Fruit fly (Drosophila melanogaster) whole organism, embryonic: ENCODE data around the gene CG6236.

Source experiments
- CG10462 ChIP-seq: fragments of 200-800 bp; sonication (Bioruptor generic); optimal IDR thresholded peaks from 2 replicates; lab custom pipeline; 2016; ENCODE audit warnings: missing biosample characterization, missing genetic modification characterization
- CG11723 ChIP-seq: fragments of 200-800 bp; sonication (Bioruptor generic); optimal IDR thresholded peaks from 2 replicates; lab custom pipeline; 2017; ENCODE audit warnings: missing biosample characterization, mild to moderate bottlenecking, missing genetic modification characterization
- CG13424 ChIP-seq: fragments of 200-800 bp; sonication (Bioruptor generic); optimal IDR thresholded peaks from 2 replicates; lab custom pipeline; 2019; ENCODE audit warnings: missing biosample characterization, mild to moderate bottlenecking, missing genetic modification characterization, moderate library complexity
- CG13624 ChIP-seq: fragments of 200-800 bp; sonication (Bioruptor generic); optimal IDR thresholded peaks from 2 replicates; lab custom pipeline; 2016; ENCODE audit warnings: missing biosample characterization, missing genetic modification characterization
- CG15073 ChIP-seq: fragments of 200-800 bp; sonication (Bioruptor generic); optimal IDR thresholded peaks from 2 replicates; lab custom pipeline; 2016; ENCODE audit warnings: missing biosample characterization, missing genetic modification characterization
- CG18262 ChIP-seq: fragments of 200-800 bp; optimal IDR thresholded peaks from 3 replicates; lab custom pipeline; 2019; ENCODE audit warnings: missing biosample characterization, mild to moderate bottlenecking, missing genetic modification characterization, moderate library complexity
- CG1832 ChIP-seq: fragments of 200-800 bp; sonication (Bioruptor generic); optimal IDR thresholded peaks from 2 replicates; lab custom pipeline; 2017; ENCODE audit warnings: missing biosample characterization, mild to moderate bottlenecking, missing genetic modification characterization, inconsistent platforms
- CG31441 ChIP-seq: fragments of 200-800 bp; sonication (Bioruptor generic); IDR thresholded peaks from 2 replicates; pipeline ENCODE4 v1.3.6; 2022; ENCODE audit warnings: missing biosample characterization, missing genetic modification characterization
- CG3838 ChIP-seq: fragments of 200-800 bp; sonication (Bioruptor generic); optimal IDR thresholded peaks from 3 replicates; lab custom pipeline; 2016; ENCODE audit warnings: missing biosample characterization, missing genetic modification characterization
- CG4424 ChIP-seq: fragments of 200-800 bp; sonication (Bioruptor generic); optimal IDR thresholded peaks from 3 replicates; lab custom pipeline; 2016; ENCODE audit warnings: missing biosample characterization, missing genetic modification characterization
- CG4707 ChIP-seq: fragments of 200-800 bp; sonication (Bioruptor generic); optimal IDR thresholded peaks from 2 replicates; lab custom pipeline; 2018; ENCODE audit warnings: missing biosample characterization, mild to moderate bottlenecking, missing genetic modification characterization, moderate library complexity
- CG4854 ChIP-seq: fragments of 200-800 bp; sonication (Bioruptor generic); optimal IDR thresholded peaks from 2 replicates; lab custom pipeline; 2016; ENCODE audit warnings: missing biosample characterization, missing genetic modification characterization, inconsistent platforms
- CG5245 ChIP-seq: fragments of 200-800 bp; sonication (Bioruptor generic); optimal IDR thresholded peaks from 3 replicates; lab custom pipeline; 2016; ENCODE audit warnings: missing biosample characterization, missing genetic modification characterization
- CG8281 ChIP-seq: fragments of 200-800 bp; sonication (Bioruptor generic); optimal IDR thresholded peaks from 2 replicates; lab custom pipeline; 2018; ENCODE audit warnings: missing biosample characterization, mild to moderate bottlenecking, missing genetic modification characterization, moderate library complexity
- CG9727 ChIP-seq: fragments of 200-800 bp; sonication (Bioruptor generic); optimal IDR thresholded peaks from 3 replicates; lab custom pipeline; 2017; ENCODE audit warnings: missing biosample characterization, mild to moderate bottlenecking, missing genetic modification characterization
- Dbx ChIP-seq: fragments of 200-800 bp; sonication (Bioruptor generic); IDR thresholded peaks from 3 replicates; pipeline ENCODE4 v1.3.6; 2022; ENCODE audit warnings: missing biosample characterization, missing genetic modification characterization
- Eip74EF ChIP-seq, 2 experiments: fragments of 200-800 bp in 1 of 2; fragments of >200 bp in 1 of 2; sonication (Bioruptor generic) in 1 of 2; optimal IDR thresholded peaks; 2 replicates each; lab custom pipeline; 2017 to 2019; ENCODE audit warnings: missing biosample characterization in 2 of 2, missing genetic modification characterization in 2 of 2, mild to moderate bottlenecking in 1 of 2, moderate library complexity in 1 of 2
- Elba2 ChIP-seq: fragments of 200-800 bp; sonication (Bioruptor generic); optimal IDR thresholded peaks from 3 replicates; lab custom pipeline; 2016; ENCODE audit warnings: missing biosample characterization, missing genetic modification characterization
- GATAe ChIP-seq: fragments of 200-800 bp; sonication (Bioruptor generic); conservative IDR thresholded peaks from 2 replicates; pipeline ENCODE4 v1.3.6; 2022; ENCODE audit warnings: missing biosample characterization, missing genetic modification characterization
- MESR4 ChIP-seq: fragments of 200-800 bp; sonication (Bioruptor generic); optimal IDR thresholded peaks from 2 replicates; lab custom pipeline; 2018; ENCODE audit warnings: missing biosample characterization, mild to moderate bottlenecking, missing genetic modification characterization, moderate library complexity
- Meics ChIP-seq: fragments of 200-800 bp; sonication (Bioruptor generic); optimal IDR thresholded peaks from 2 replicates; lab custom pipeline; 2017; ENCODE audit warnings: missing biosample characterization, mild to moderate bottlenecking, missing genetic modification characterization
- NC2α ChIP-seq: fragments of 200-800 bp; sonication (Bioruptor generic); optimal IDR thresholded peaks from 2 replicates; lab custom pipeline; 2016; ENCODE audit warnings: missing biosample characterization, missing genetic modification characterization
- NK7.1 ChIP-seq: fragments of 200-800 bp; sonication (Bioruptor generic); optimal IDR thresholded peaks from 3 replicates; lab custom pipeline; 2016; ENCODE audit warnings: missing biosample characterization, missing genetic modification characterization
- Neu2 ChIP-seq: fragments of 200-800 bp; sonication (Bioruptor generic); optimal IDR thresholded peaks from 3 replicates; lab custom pipeline; 2016; ENCODE audit warnings: missing biosample characterization, missing genetic modification characterization, borderline replicate concordance
- Ravus ChIP-seq: fragments of 200-800 bp; sonication (Bioruptor generic); IDR thresholded peaks from 2 replicates; pipeline ENCODE4 v1.3.6; 2022; ENCODE audit warnings: missing biosample characterization, missing genetic modification characterization
- Spps ChIP-seq: fragments of 200-800 bp; sonication (Bioruptor generic); optimal IDR thresholded peaks from 2 replicates; lab custom pipeline; 2018; ENCODE audit warnings: missing biosample characterization, mild to moderate bottlenecking, missing genetic modification characterization
- Stat92E ChIP-seq, 3 experiments: fragments of >200 bp in 2 of 3; fragments of 200-800 bp in 1 of 3; sonication (Bioruptor generic) in 1 of 3; optimal IDR thresholded peaks; 2 replicates each; lab custom pipeline; 2017 to 2019; ENCODE audit warnings: missing biosample characterization in 3 of 3, missing genetic modification characterization in 3 of 3, mild to moderate bottlenecking in 1 of 3, moderate library complexity in 1 of 3
- TFAM ChIP-seq: fragments of 200-800 bp; sonication (Bioruptor generic); optimal IDR thresholded peaks from 2 replicates; lab custom pipeline; 2017; ENCODE audit warnings: missing biosample characterization, missing genetic modification characterization, inconsistent platforms
- btn ChIP-seq: fragments of 200-800 bp; sonication (Bioruptor generic); optimal IDR thresholded peaks from 2 replicates; lab custom pipeline; 2016; ENCODE audit warnings: missing biosample characterization, missing genetic modification characterization
- cato ChIP-seq: fragments of 200-800 bp; sonication (Bioruptor generic); optimal IDR thresholded peaks from 2 replicates; lab custom pipeline; 2016; ENCODE audit warnings: missing biosample characterization, missing genetic modification characterization, borderline replicate concordance
- chn ChIP-seq: fragments of 200-800 bp; sonication (Bioruptor generic); optimal IDR thresholded peaks from 2 replicates; lab custom pipeline; 2016; ENCODE audit warnings: missing biosample characterization, missing genetic modification characterization
- crc ChIP-seq: fragments of 200-800 bp; sonication (Bioruptor generic); optimal IDR thresholded peaks from 2 replicates; lab custom pipeline; 2016; ENCODE audit warnings: missing biosample characterization, missing genetic modification characterization
- dan ChIP-seq: fragments of 200-800 bp; sonication (Bioruptor generic); IDR thresholded peaks from 2 replicates; pipeline ENCODE4 v1.3.6; 2022; ENCODE audit warnings: missing biosample characterization, missing genetic modification characterization
- dimm ChIP-seq: fragments of 200-800 bp; sonication (Bioruptor generic); IDR thresholded peaks from 2 replicates; pipeline ENCODE4 v1.3.6; 2022; ENCODE audit warnings: missing biosample characterization, missing genetic modification characterization
- fu2 ChIP-seq: fragments of 200-800 bp; sonication (Bioruptor generic); optimal IDR thresholded peaks from 2 replicates; lab custom pipeline; 2016; ENCODE audit warnings: missing biosample characterization, missing genetic modification characterization
- grau ChIP-seq: fragments of 200-800 bp; optimal IDR thresholded peaks from 3 replicates; lab custom pipeline; 2019; ENCODE audit warnings: missing biosample characterization, mild to moderate bottlenecking, missing genetic modification characterization, moderate library complexity
- grn ChIP-seq: fragments of 200-800 bp; sonication (Bioruptor generic); optimal IDR thresholded peaks from 3 replicates; lab custom pipeline; 2017; ENCODE audit warnings: missing biosample characterization, missing genetic modification characterization
- her ChIP-seq: fragments of 200-800 bp; sonication (Bioruptor generic); optimal IDR thresholded peaks from 2 replicates; lab custom pipeline; 2016; ENCODE audit warnings: missing biosample characterization, missing genetic modification characterization
- hth ChIP-seq: fragments of >200 bp; optimal IDR thresholded peaks from 2 replicates; lab custom pipeline; 2017; ENCODE audit warnings: inconsistent platforms
- lilli ChIP-seq: fragments of 200-800 bp; sonication (Bioruptor generic); optimal IDR thresholded peaks from 3 replicates; lab custom pipeline; 2016; ENCODE audit warnings: missing biosample characterization, missing genetic modification characterization
- lmd ChIP-seq: fragments of 200-800 bp; sonication (Bioruptor generic); IDR thresholded peaks from 2 replicates; pipeline ENCODE4 v1.3.6; 2022; ENCODE audit warnings: missing biosample characterization, missing genetic modification characterization
- mam ChIP-seq: fragments of 200-800 bp; sonication (Bioruptor generic); optimal IDR thresholded peaks from 3 replicates; lab custom pipeline; 2016; ENCODE audit warnings: missing biosample characterization, missing genetic modification characterization
- salm ChIP-seq: fragments of 200-800 bp; sonication (Bioruptor generic); optimal IDR thresholded peaks from 2 replicates; lab custom pipeline; 2018; ENCODE audit warnings: missing biosample characterization, mild to moderate bottlenecking, missing genetic modification characterization
- sc ChIP-seq, 3 experiments: fragments of >200 bp in 2 of 3; fragments of 200-800 bp in 1 of 3; sonication (Bioruptor generic) in 1 of 3; optimal IDR thresholded peaks; 2 replicates in 2 of 3; 3 replicates in 1 of 3; lab custom pipeline; 2017; ENCODE audit warnings: mild to moderate bottlenecking in 1 of 3, missing biosample characterization in 1 of 3, missing genetic modification characterization in 1 of 3, missing genetic modification reagents in 1 of 3
- trem ChIP-seq: fragments of 200-800 bp; optimal IDR thresholded peaks from 3 replicates; lab custom pipeline; 2019; ENCODE audit warnings: missing biosample characterization, mild to moderate bottlenecking, missing genetic modification characterization, moderate library complexity
- tup ChIP-seq: fragments of 200-800 bp; sonication (Bioruptor generic); optimal IDR thresholded peaks from 2 replicates; lab custom pipeline; 2016; ENCODE audit warnings: missing biosample characterization, mild to moderate bottlenecking, missing genetic modification characterization, moderate library complexity
- usp ChIP-seq: fragments of >200 bp; optimal IDR thresholded peaks from 2 replicates; lab custom pipeline; 2017; ENCODE audit warnings: missing biosample characterization, missing genetic modification characterization
- wdn ChIP-seq: fragments of 200-800 bp; sonication (Bioruptor generic); IDR thresholded peaks from 2 replicates; pipeline ENCODE4 v1.3.6; 2022; ENCODE audit warnings: missing biosample characterization, missing genetic modification characterization
- zen ChIP-seq: fragments of 200-800 bp; sonication (Bioruptor generic); optimal IDR thresholded peaks from 3 replicates; lab custom pipeline; 2018; ENCODE audit warnings: missing biosample characterization, mild to moderate bottlenecking, missing genetic modification characterization, moderate library complexity

CG6236 gene

DNA sequence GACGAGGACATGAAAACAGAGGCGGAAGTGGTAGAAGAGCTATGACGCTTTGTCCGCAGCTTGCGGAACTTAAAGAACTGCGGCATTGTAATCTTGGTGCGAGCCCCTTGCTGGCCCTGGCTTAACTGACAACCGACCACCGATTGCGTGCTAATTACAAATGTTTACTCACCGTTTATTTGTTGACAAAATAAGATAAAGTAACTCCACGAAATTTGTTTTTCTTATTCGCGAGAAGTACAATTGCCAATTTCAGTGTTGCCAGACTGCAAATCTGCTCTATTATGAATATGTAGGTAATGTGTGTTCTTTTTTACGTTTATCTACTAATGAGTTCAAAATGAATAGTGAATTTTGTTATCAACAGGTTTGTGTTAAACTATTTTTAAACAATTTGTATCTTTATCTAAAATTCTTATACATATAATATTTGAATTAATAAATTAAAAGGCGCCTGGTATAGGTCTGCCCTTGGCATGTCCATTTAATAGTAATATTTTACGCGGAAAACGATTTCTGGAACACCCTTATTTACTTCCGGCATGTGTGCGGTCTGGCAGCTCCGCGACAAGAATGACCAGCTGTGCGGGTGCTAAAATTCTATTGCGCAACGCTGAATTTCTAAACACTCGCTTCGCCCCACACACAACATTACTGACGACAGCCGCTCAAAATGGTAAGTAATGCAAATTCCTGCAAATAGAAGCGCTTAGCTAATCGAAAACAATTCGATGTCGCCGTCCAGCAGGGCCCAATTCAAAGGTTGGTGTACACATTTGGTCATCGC, 28.8 kb upstream of the CG6236 start, which contains the start of the genes Atg4b and Hibch (continued):
- TF ChIP-seq CG13424 (tag; lab: Kevin White, UChicago) (peak; percentile 91), fu2 (GFP tag; lab: Kevin White, UChicago) (peak; percentile 22), grn (GFP tag; lab: Kevin White, UChicago) (no peak), her (no peak), CG4424 (peak; percentile 83), hth (lab: Kevin White, UChicago) (no peak), wdn (peak; percentile 79), CG1832 (GFP tag; lab: Kevin White, UChicago) (no peak), zen (tag; lab: Kevin White, UChicago) (peak; percentile 91), tup (GFP tag; lab: Kevin White, UChicago) (peak; percentile 11), lilli (GFP tag; lab: Kevin White, UChicago) (peak; percentile 74), CG4854 (GFP tag; lab: Kevin White, UChicago) (peak; percentile 16), Stat92E (GFP tag; optimal IDR thresholded peaks at IDR 0.05; lab: Kevin White, UChicago) (peak in 1 of 3 experiments; percentile 57), CG5245 (GFP tag; lab: Kevin White, UChicago) (peak; percentile 70), grau (peak; percentile 89), Neu2 (GFP tag; lab: Kevin White, UChicago) (no peak), CG11723 (GFP tag; lab: Kevin White, UChicago) (peak; percentile 67), CG8281 (tag; lab: Kevin White, UChicago) (no peak), CG15073 (GFP tag; lab: Kevin White, UChicago) (no peak), Ravus (GFP tag; lab: Robert Waterston, UW) (0 out of 2 replicates have a peak, but pooled peaks have one; percentile 13), CG4707 (GFP tag; lab: Kevin White, UChicago) (no peak), CG9727 (GFP tag; lab: Kevin White, UChicago) (peak; percentile 82), NK7.1 (GFP tag; lab: Kevin White, UChicago) (no peak), CG31441 (GFP tag; lab: Robert Waterston, UW) (peak; percentile 93), cato (GFP tag; lab: Kevin White, UChicago) (peak; percentile 58), NC2α (GFP tag; lab: Kevin White, UChicago) (no peak), Elba2 (GFP tag; lab: Kevin White, UChicago) (peak; percentile 84), sc (optimal IDR thresholded peaks at IDR 0.05; lab: Kevin White, UChicago) (no peak), sc (GFP tag; optimal IDR thresholded peaks at IDR 0.05; lab: Kevin White, UChicago) (no peak), dimm (0 out of 2 replicates have a peak, but pooled peaks have one; percentile 30), salm (peak; percentile 64), Meics (GFP tag; lab: Kevin White, UChicago) (peak; percentile 90), usp (GFP tag; lab: Kevin White, UChicago) (no peak), chn (GFP tag; lab: Kevin White, UChicago) (peak; percentile 61), lmd (GFP tag; lab: Robert Waterston, UW) (peak; percentile 82), btn (GFP tag; lab: Kevin White, UChicago) (no peak), TFAM (no peak), CG18262 (tag; lab: Kevin White, UChicago) (peak; percentile 87), Eip74EF (GFP tag; optimal IDR thresholded peaks at IDR 0.05; lab: Kevin White, UChicago) (no peak), mam (peak; percentile 46), dan (GFP tag; lab: Robert Waterston, UW) (peak; percentile 57), GATAe (GFP tag; lab: Robert Waterston, UW) (peak; percentile 39; the same call in 1 of the 2 replicates), trem (tag; lab: Kevin White, UChicago) (peak; percentile 87), Spps (tag; lab: Kevin White, UChicago) (peak; percentile 65), CG13624 (peak; percentile 81), CG10462 (GFP tag; lab: Kevin White, UChicago) (peak; percentile 57), crc (GFP tag; lab: Kevin White, UChicago) (no peak), MESR4 (GFP tag; lab: Kevin White, UChicago) (peak; percentile 79), Dbx (GFP tag; lab: Robert Waterston, UW) (peak; percentile 81), CG3838 (GFP tag; lab: Kevin White, UChicago) (no peak)
